Worm (Caenorhabditis elegans): Measurements from ENCODE around the gene F28B4.1.

DNA sequence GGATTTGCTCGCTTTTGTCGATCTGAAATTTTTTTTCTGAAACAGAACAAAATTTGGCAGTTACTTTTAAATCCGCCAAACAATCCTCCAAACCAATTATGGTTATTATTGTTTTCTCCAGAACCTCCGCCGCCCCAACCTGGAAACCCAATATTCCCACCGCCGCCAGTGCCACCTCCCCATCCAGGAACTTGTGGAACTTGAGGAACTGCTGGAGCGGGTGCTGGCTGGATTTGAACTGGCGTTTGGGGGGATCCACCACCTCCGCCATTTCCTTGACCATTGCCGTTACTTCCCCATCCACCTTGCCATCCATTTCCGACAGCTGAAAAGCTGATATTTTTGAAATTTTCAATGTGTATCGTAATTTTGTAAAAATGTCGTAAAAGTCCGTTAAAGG, 42.9 kb downstream of the F28B4.1 start:
- TF ChIP-seq ama-1 (optimal IDR thresholded peaks at IDR 0.05) (no peak), F13C5.2 (tag; optimal IDR thresholded peaks at IDR 0.05) (no peak), aly-1 (tag; optimal IDR thresholded peaks at IDR 0.05) (no peak), ets-7 (tag; optimal IDR thresholded peaks at IDR 0.05) (no peak), hmg-4 (GFP tag; optimal IDR thresholded peaks at IDR 0.05) (no peak)
